Worm (Caenorhabditis elegans) whole organism, late embryonic: ENCODE data around the gene R05G6.9.

Experiments used
- F13H6.1 ChIP-seq: sonication (generic microtip); optimal IDR thresholded peaks from 2 replicates; lab custom pipeline; 2016; ENCODE audit warnings: missing genetic modification characterization, missing compliant biosample characterization
- K02D7.2 ChIP-seq: sonication (generic microtip); optimal IDR thresholded peaks from 2 replicates; lab custom pipeline; 2017; ENCODE audit warnings: mild to moderate bottlenecking, missing genetic modification characterization, missing compliant biosample characterization
- K09A11.1 ChIP-seq: sonication (generic microtip); optimal IDR thresholded peaks from 2 replicates; lab custom pipeline; 2017; ENCODE audit warnings: antibody characterized with exemption, mild to moderate bottlenecking, missing genetic modification characterization, missing compliant biosample characterization; ENCODE audit not compliant: insufficient read depth
- Y22D7AL.16 ChIP-seq: sonication (generic microtip); optimal IDR thresholded peaks from 2 replicates; lab custom pipeline; 2016; ENCODE audit warnings: missing genetic modification characterization, missing compliant biosample characterization
- ama-1 ChIP-seq: fragments of 150-350 bp; optimal IDR thresholded peaks from 2 replicates; lab custom pipeline; 2014
- ceh-14 ChIP-seq: sonication (generic microtip); optimal IDR thresholded peaks from 2 replicates; lab custom pipeline; 2016; ENCODE audit warnings: missing genotype, missing genetic modification characterization, missing compliant biosample characterization
- ceh-18 ChIP-seq: sonication (generic microtip); optimal IDR thresholded peaks from 2 replicates; lab custom pipeline; 2016; ENCODE audit warnings: missing genetic modification characterization, missing compliant biosample characterization
- ceh-30 ChIP-seq: fragments of 150-350 bp; optimal IDR thresholded peaks from 2 replicates; lab custom pipeline; 2014; ENCODE audit warnings: missing biosample characterization, missing genetic modification characterization
- ceh-45 ChIP-seq: fragments of 200-800 bp; sonication (Bioruptor generic); IDR thresholded peaks from 2 replicates; pipeline ENCODE4 v1.3.6; 2022; ENCODE audit warnings: missing genetic modification reagents, missing genetic modification characterization, missing compliant biosample characterization
- ceh-48 ChIP-seq: sonication (generic microtip); optimal IDR thresholded peaks from 2 replicates; lab custom pipeline; 2016; ENCODE audit warnings: missing genetic modification characterization, inconsistent platforms, missing compliant biosample characterization
- ceh-6 ChIP-seq: fragments of 200-800 bp; sonication (Bioruptor generic); optimal IDR thresholded peaks from 2 replicates; lab custom pipeline; 2018; ENCODE audit warnings: mild to moderate bottlenecking, missing genetic modification characterization, missing compliant biosample characterization
- che-1 ChIP-seq: sonication (generic microtip); optimal IDR thresholded peaks from 2 replicates; lab custom pipeline; 2016; ENCODE audit warnings: mild to moderate bottlenecking, missing genetic modification characterization, missing compliant biosample characterization
- dmd-4 ChIP-seq: sonication (generic microtip); optimal IDR thresholded peaks from 2 replicates; lab custom pipeline; 2016; ENCODE audit warnings: borderline replicate concordance, missing genetic modification characterization, missing compliant biosample characterization
- dve-1 ChIP-seq: sonication (generic microtip); optimal IDR thresholded peaks from 2 replicates; lab custom pipeline; 2017; ENCODE audit warnings: antibody characterized with exemption, mild to moderate bottlenecking, missing genetic modification characterization, missing compliant biosample characterization
- elt-2 ChIP-seq: sonication (generic microtip); optimal IDR thresholded peaks from 2 replicates; lab custom pipeline; 2016; ENCODE audit warnings: missing genetic modification reagents, missing genetic modification characterization, missing compliant biosample characterization
- elt-4 ChIP-seq: sonication (generic microtip); optimal IDR thresholded peaks from 2 replicates; lab custom pipeline; 2016; ENCODE audit warnings: missing genetic modification characterization, missing compliant biosample characterization
- eyg-1 ChIP-seq: sonication (generic microtip); optimal IDR thresholded peaks from 2 replicates; lab custom pipeline; 2016; ENCODE audit warnings: missing genotype, missing genetic modification characterization, missing compliant biosample characterization
- fkh-10 ChIP-seq: fragments of 150-350 bp; optimal IDR thresholded peaks from 2 replicates; lab custom pipeline; 2014; ENCODE audit warnings: missing biosample characterization, missing genetic modification reagents, missing genetic modification characterization
- fkh-6 ChIP-seq: sonication (generic microtip); optimal IDR thresholded peaks from 2 replicates; lab custom pipeline; 2016; ENCODE audit warnings: missing genetic modification characterization, missing compliant biosample characterization
- gmeb-2 ChIP-seq: sonication (generic microtip); optimal IDR thresholded peaks from 2 replicates; lab custom pipeline; 2016; ENCODE audit warnings: missing genetic modification characterization, inconsistent platforms, missing compliant biosample characterization
- hlh-30 ChIP-seq: sonication (generic microtip); optimal IDR thresholded peaks from 2 replicates; lab custom pipeline; 2017; ENCODE audit warnings: antibody characterized with exemption, missing genetic modification characterization, missing compliant biosample characterization; ENCODE audit not compliant: insufficient read depth
- hlh-6 ChIP-seq: sonication (generic microtip); optimal IDR thresholded peaks from 2 replicates; lab custom pipeline; 2016; ENCODE audit warnings: missing genotype, missing genetic modification characterization, missing compliant biosample characterization
- hlh-8 ChIP-seq: sonication (generic microtip); optimal IDR thresholded peaks from 2 replicates; lab custom pipeline; 2016; ENCODE audit warnings: missing genotype, missing genetic modification characterization, missing compliant biosample characterization
- lim-6 ChIP-seq: sonication (generic microtip); optimal IDR thresholded peaks from 2 replicates; lab custom pipeline; 2016; ENCODE audit warnings: missing genetic modification characterization, missing compliant biosample characterization
- nfya-1 ChIP-seq: sonication (generic microtip); optimal IDR thresholded peaks from 2 replicates; lab custom pipeline; 2017; ENCODE audit warnings: missing genetic modification characterization, mild to moderate bottlenecking, missing compliant biosample characterization, antibody characterized with exemption, moderate library complexity
- nhr-232 ChIP-seq: sonication (generic microtip); optimal IDR thresholded peaks from 2 replicates; lab custom pipeline; 2016; ENCODE audit warnings: missing genetic modification characterization, missing compliant biosample characterization
- npax-4 ChIP-seq: sonication (generic microtip); optimal IDR thresholded peaks from 2 replicates; lab custom pipeline; 2016; ENCODE audit warnings: missing genetic modification characterization, missing compliant biosample characterization
- odd-2 ChIP-seq: sonication (generic microtip); optimal IDR thresholded peaks from 2 replicates; lab custom pipeline; 2017; ENCODE audit warnings: antibody characterized with exemption, mild to moderate bottlenecking, missing genetic modification characterization, missing compliant biosample characterization
- pag-3 ChIP-seq: sonication (generic microtip); optimal IDR thresholded peaks from 2 replicates; lab custom pipeline; 2016; ENCODE audit warnings: missing compliant biosample characterization, missing genetic modification characterization, borderline replicate concordance
- pha-2 ChIP-seq: sonication (generic microtip); optimal IDR thresholded peaks from 2 replicates; lab custom pipeline; 2017; ENCODE audit warnings: mild to moderate bottlenecking, missing genetic modification characterization, missing compliant biosample characterization
- pha-4 ChIP-seq: fragments of 150-350 bp; optimal IDR thresholded peaks from 2 replicates; lab custom pipeline; 2018; ENCODE audit warnings: missing biosample characterization, missing genetic modification reagents, missing genetic modification characterization
- pros-1 ChIP-seq: fragments of 150-350 bp; optimal IDR thresholded peaks from 2 replicates; lab custom pipeline; 2014; ENCODE audit warnings: missing biosample characterization, missing genetic modification reagents, missing genetic modification characterization
- ref-2 ChIP-seq: sonication (generic microtip); optimal IDR thresholded peaks from 2 replicates; lab custom pipeline; 2016; ENCODE audit warnings: missing genetic modification characterization, missing compliant biosample characterization
- rnt-1 ChIP-seq: sonication (generic microtip); optimal IDR thresholded peaks from 2 replicates; lab custom pipeline; 2016; ENCODE audit warnings: missing genetic modification characterization, missing compliant biosample characterization
- sdc-2 ChIP-seq: sonication (generic microtip); optimal IDR thresholded peaks from 2 replicates; lab custom pipeline; 2016; ENCODE audit warnings: missing genotype, missing genetic modification characterization, missing compliant biosample characterization
- sox-4 ChIP-seq: sonication (generic microtip); optimal IDR thresholded peaks from 2 replicates; lab custom pipeline; 2017; ENCODE audit warnings: mild to moderate bottlenecking, missing genetic modification characterization, inconsistent platforms, missing compliant biosample characterization
- tbx-2 ChIP-seq: sonication (generic microtip); optimal IDR thresholded peaks from 2 replicates; lab custom pipeline; 2016; ENCODE audit warnings: missing genetic modification characterization, missing compliant biosample characterization
- tbx-7 ChIP-seq: sonication (generic microtip); optimal IDR thresholded peaks from 2 replicates; lab custom pipeline; 2016; ENCODE audit warnings: missing genotype, missing genetic modification characterization, missing compliant biosample characterization
- ttx-3 ChIP-seq: sonication (generic microtip); optimal IDR thresholded peaks from 2 replicates; lab custom pipeline; 2016; ENCODE audit warnings: missing genetic modification reagents, missing genetic modification characterization, missing compliant biosample characterization
- unc-3 ChIP-seq, 2 experiments: fragments of 200-800 bp in 1 of 2; sonication (Bioruptor generic) in 1 of 2; sonication (generic microtip) in 1 of 2; conservative IDR thresholded peaks in 1 of 2; optimal IDR thresholded peaks in 1 of 2; 2 replicates each; pipeline versions ENCODE4 v1.3.6 to Lab custom; 2016 to 2022; ENCODE audit warnings: missing compliant biosample characterization in 2 of 2, missing genetic modification characterization in 2 of 2, missing genetic modification reagents in 1 of 2
- unc-42 ChIP-seq: sonication (generic microtip); optimal IDR thresholded peaks from 2 replicates; lab custom pipeline; 2016; ENCODE audit warnings: missing genotype, missing genetic modification characterization, missing compliant biosample characterization
- unc-55 ChIP-seq: sonication (generic microtip); optimal IDR thresholded peaks from 2 replicates; lab custom pipeline; 2017; ENCODE audit warnings: missing biosample characterization, missing genetic modification reagents, missing genetic modification characterization
- unc-86 ChIP-seq: sonication (generic microtip); optimal IDR thresholded peaks from 2 replicates; lab custom pipeline; 2016; ENCODE audit warnings: missing genetic modification characterization, missing compliant biosample characterization
- zip-5 ChIP-seq: sonication (generic microtip); optimal IDR thresholded peaks from 2 replicates; lab custom pipeline; 2016; ENCODE audit warnings: missing genetic modification characterization, missing compliant biosample characterization

The R05G6.9 gene

DNA sequence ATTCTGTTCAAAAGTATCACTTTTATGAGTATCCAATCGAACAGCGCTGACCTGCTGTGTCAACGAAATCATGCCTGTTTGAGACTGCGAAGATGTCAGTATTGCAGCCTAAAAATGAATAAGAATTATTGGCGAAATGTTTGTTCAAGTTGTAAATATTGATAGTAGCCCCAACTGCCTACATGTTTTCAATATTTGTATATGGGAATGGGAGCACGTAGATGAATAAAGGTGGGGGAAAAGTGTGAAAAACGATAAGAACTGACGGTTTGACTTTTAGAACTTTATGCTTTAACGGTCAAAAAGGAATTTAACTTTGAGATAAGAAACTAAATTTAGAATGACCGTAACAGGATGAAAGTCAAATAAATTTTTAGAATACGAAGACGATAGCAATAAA is 4.2 kb upstream of the R05G6.9 start:
- no peak for TF ChIP-seq rnt-1 (tag; lab: Kevin White, UChicago)
- TF ChIP-seq unc-3 (GFP tag; conservative IDR thresholded peaks at IDR 0.05; lab: Robert Waterston, UW): no peak
- no peak for TF ChIP-seq unc-3 (tag; optimal IDR thresholded peaks at IDR 0.05; lab: Kevin White, UChicago)
- no peak for TF ChIP-seq fkh-10 (GFP tag; lab: Kevin White, UChicago)
- no peak for TF ChIP-seq che-1 (tag; lab: Kevin White, UChicago)
- no peak for TF ChIP-seq hlh-8 (tag; lab: Kevin White, UChicago)
- no peak for TF ChIP-seq eyg-1 (tag; lab: Kevin White, UChicago)
- no peak for TF ChIP-seq hlh-6 (tag; lab: Kevin White, UChicago)
- TF ChIP-seq nhr-232 (tag; lab: Kevin White, UChicago): no peak
- TF ChIP-seq gmeb-2 (tag; lab: Kevin White, UChicago): no peak
- TF ChIP-seq pag-3: no peak
- TF ChIP-seq K02D7.2: no peak
- TF ChIP-seq unc-86 (tag; lab: Kevin White, UChicago): no peak
- no peak for TF ChIP-seq tbx-7
- no peak for TF ChIP-seq nfya-1 (tag; lab: Kevin White, UChicago)
- no peak for TF ChIP-seq lim-6
- no peak for TF ChIP-seq sdc-2 (tag; lab: Kevin White, UChicago)
- no peak for TF ChIP-seq unc-55
- no peak for TF ChIP-seq pros-1 (tag; lab: Kevin White, UChicago)

DNA sequence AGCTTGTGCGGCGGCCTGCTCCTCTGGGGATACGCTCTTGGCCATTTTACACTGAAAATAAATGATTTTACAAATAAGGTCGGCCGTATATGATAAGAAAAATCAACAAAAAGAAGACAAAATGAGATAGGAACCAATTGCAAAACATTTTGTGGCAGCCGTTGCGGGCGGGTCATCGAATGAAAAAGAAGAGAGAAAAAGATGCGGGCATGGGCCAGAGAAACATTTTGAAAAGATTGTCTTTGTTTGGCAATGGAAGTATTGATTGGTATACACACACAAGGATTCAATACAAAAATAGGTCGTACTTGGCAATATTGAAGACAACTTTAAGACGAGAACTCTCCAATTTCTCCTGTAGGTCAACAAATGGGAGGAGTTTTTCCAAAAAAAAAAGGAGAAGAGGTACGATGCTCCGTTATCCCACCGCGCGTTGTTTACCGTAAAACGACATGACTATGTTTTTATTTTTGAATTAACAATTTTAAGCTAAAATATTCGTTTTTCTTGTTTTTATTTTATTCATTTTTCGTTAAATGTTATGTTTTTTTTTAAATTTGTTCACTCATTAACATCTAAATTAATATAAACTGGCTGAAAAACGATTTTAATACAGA is 3.3 kb downstream of the R05G6.9 start, which contains the start of the genes plc-4 and R05G6.4:
Gene plc-4 (minus strand): TSS at position 51 of the 617 bp plus-strand sequence.
Gene R05G6.4 (plus strand): TSS at position 617 of the 617 bp plus-strand sequence.
- TF ChIP-seq ttx-3 (tag; lab: Kevin White, UChicago) (no peak), unc-55 (no peak), ceh-18 (tag; lab: Kevin White, UChicago) (no peak), fkh-10 (GFP tag; lab: Kevin White, UChicago) (no peak), ceh-30 (tag; lab: Kevin White, UChicago) (no peak), rnt-1 (tag; lab: Kevin White, UChicago) (no peak), unc-86 (tag; lab: Kevin White, UChicago) (no peak), ceh-14 (no peak), ceh-6 (no peak), che-1 (tag; lab: Kevin White, UChicago) (no peak), gmeb-2 (tag; lab: Kevin White, UChicago) (no peak), zip-5 (no peak), unc-42 (tag; lab: Kevin White, UChicago) (no peak), ceh-45 (GFP tag; lab: Robert Waterston, UW) (no peak), hlh-30 (no peak), npax-4 (tag; lab: Kevin White, UChicago) (no peak), odd-2 (tag; lab: Kevin White, UChicago) (no peak)

DNA sequence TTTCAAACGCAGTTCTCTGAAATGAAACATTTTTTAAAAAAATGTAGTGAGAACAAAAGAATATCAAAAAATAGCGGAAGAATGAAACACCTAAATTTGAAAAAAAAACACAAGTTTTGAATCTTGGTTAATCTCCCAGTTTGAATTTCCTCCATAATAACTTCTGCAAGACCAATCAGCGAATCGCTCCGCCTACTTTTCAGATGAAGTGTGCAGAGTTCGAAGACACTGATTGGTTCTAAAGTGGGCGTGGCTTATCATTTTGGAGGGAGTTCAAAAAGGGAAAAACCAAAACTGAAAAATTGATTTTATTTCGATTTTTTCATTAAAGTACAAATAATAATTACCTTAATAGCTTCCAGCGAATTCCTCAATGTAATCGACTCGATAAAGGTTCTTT is 5.2 kb downstream of the R05G6.9 start:
- TF ChIP-seq F13H6.1 (tag; lab: Kevin White, UChicago) (no peak), nfya-1 (tag; lab: Kevin White, UChicago) (peak; percentile 72)

DNA sequence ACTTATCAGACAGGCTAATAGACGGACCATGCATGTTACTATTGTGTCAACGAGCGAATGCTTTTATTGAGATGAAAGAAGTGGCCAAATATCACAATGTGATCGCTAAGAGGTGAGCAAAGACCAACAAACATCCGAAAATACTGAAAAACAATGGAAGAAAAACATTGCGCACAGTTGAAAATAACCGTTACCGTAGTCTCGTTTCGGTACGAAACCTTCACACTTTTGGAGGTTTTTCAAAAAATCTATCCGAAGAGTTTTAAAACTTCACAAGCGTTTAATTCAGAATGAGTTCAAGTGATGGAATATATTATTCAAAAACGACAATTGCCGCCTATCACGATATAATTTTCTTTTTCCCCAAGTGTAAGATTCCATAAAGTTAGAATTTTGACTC is 7.2 kb downstream of the R05G6.9 start:
- TF ChIP-seq ceh-45 (GFP tag; lab: Robert Waterston, UW) (no peak), pha-2 (no peak), dve-1 (no peak), npax-4 (tag; lab: Kevin White, UChicago) (no peak), ref-2 (no peak), ama-1 (no peak), ceh-30 (tag; lab: Kevin White, UChicago) (no peak), dmd-4 (no peak), K09A11.1 (no peak), sox-4 (tag; lab: Kevin White, UChicago) (no peak), ceh-48 (tag; lab: Kevin White, UChicago) (no peak), sdc-2 (tag; lab: Kevin White, UChicago) (no peak), hlh-8 (tag; lab: Kevin White, UChicago) (no peak), tbx-2 (tag; lab: Kevin White, UChicago) (no peak), fkh-6 (no peak), Y22D7AL.16 (tag; lab: Kevin White, UChicago) (no peak), pha-4 (tag; lab: Kevin White, UChicago) (no peak), elt-4 (tag; lab: Kevin White, UChicago) (no peak), elt-2 (tag; lab: Kevin White, UChicago) (no peak)
